Worm (Caenorhabditis elegans): Measurements from ENCODE around the gene EEED8.4.

DNA sequence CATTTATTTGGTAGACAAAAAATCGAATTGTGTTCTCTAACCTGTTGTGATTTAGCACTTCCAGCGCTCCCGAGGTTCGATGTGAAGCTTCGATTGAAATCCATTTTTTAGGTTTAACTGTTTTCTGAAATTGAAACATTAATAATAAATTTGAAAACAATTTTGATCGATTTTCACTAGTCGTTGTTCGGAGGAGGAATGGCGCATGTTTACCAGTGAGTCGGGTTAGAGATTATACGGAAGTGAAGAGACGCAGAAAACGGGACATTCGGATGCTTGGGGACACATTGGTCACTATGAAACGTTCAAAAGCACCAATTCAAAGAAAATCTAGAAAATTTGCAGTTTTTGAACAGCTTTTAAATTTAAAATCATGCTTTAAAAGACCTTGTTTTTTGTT is 10.3 kb upstream of the EEED8.4 start, which contains the start of gene fbxl-3:
- TF ChIP-seq tab-1 (GFP tag; IDR thresholded peaks at IDR 0.05) (no peak), T22C8.4 (GFP tag; IDR thresholded peaks at IDR 0.05) (no peak), ztf-29 (GFP tag; IDR thresholded peaks at IDR 0.05) (no peak), flt-1 (GFP tag; IDR thresholded peaks at IDR 0.05) (no peak), klf-2 (GFP tag; conservative IDR thresholded peaks at IDR 0.05) (no peak)

Measured in whole organism, midembryonic.